Fruit fly (Drosophila melanogaster) ovary, adult (tissue): ENCODE data around the gene bai.

Source experiments
- CG17801 ChIP-seq: fragments of 200-800 bp; optimal IDR thresholded peaks from 2 replicates; lab custom pipeline; 2019; ENCODE audit warnings: missing biosample characterization, mild to moderate bottlenecking, missing genetic modification characterization, moderate library complexity; ENCODE audit not compliant: partially characterized antibody

The bai gene

DNA sequence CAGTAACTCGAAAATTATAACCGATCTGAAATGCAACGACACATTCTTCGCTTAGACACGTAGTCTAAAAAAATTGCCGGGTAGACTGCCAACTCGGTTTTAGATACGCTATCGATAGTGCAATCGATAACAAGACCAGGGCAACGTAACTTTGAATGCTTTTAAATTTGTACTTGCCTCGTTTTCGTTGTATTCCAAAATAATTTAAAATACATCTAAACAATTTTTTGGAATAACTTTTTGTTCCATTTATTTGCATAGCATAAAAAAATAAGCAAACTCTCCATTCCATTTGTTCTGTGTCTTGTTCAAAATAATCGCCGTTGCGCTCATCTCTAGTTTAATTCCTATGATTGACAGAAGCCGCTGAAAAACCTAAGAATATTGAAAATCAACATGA is 30.4 kb downstream of the bai start, which contains the start of the genes Stt3B and CG11839:
Gene Stt3B, minus strand, starts transcription at position 69 of the 400 bp plus-strand sequence.
Gene CG11839, plus strand, starts transcription at position 359 of the 400 bp plus-strand sequence.
- TF ChIP-seq CG17801 (GFP tag; lab: Kevin White, UChicago), result peak; percentile 77

DNA sequence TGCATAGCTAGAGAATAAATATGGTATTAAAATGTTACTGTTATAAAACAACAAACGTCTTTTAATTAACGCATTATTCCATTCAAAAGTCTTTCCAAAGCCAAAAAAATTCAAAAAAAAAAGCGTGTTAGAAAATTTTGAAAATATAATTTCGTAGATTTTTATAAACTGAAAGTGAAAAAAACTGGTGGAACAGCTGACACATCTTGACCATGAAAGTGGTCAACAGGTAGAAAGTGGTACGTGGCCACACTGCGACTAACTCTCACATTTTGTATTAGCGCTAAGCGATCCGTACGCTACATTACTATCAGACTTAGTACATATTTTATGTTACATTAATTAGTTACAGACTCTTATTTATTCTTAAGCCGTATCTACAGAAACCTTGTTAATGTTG is 31.7 kb downstream of the bai start, which contains the start of gene CG11836:
Gene CG11836, plus strand, starts transcription at position 256 of the 400 bp plus-strand sequence.
- no peak for TF ChIP-seq CG17801 (GFP tag; lab: Kevin White, UChicago)

DNA sequence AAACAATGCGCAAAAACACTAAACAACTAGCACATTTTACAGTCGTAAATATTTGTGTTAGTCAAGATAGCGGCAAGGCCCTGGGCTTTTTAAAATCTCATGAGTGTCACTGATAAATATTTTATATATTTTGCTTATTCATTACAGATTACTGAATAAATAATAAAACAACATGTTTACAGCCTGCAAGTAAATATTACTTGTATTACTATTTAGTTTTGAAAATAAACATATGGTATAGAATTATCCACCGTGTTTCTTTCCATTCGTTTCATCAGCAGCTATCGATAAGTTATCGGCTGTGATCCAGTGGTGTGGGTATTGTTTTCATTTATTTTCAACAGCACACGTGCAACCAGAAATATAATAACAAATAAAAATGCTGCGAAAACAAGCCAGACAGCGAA is 35.4 kb downstream of the bai start, which contains the start of the genes shams and CG11920:
Gene shams, minus strand, starts transcription at position 50 of the 407 bp plus-strand sequence.
Gene CG11920, plus strand, starts transcription at position 320 of the 407 bp plus-strand sequence.
- TF ChIP-seq CG17801 (GFP tag; lab: Kevin White, UChicago), result peak; percentile 23

DNA sequence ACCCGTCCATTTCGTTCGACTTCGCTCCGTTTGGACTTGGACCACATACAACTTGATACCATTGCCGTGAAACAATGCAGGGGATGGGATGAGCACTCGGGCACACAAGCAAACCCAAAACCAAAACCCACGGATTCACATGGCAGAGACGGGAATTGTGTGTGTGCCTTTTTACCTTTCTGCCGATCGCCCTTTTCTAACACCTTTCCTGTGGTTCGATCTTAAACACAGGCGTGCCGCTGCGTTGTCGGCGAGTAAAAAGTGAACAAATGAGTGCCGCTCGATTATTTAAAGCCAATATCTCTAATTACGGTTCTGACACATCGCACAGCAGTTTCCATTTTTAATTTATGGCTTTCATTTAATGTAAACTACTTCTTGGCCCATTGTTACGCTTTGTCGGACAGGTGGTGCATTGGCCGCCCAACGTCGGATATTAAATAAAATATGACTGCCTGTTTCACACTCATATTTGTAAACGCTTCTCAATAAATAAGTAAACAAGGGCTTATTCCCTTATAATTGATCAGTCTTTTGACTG is 38.2 kb downstream of the bai start:
- TF ChIP-seq CG17801 (GFP tag; lab: Kevin White, UChicago), result no peak

DNA sequence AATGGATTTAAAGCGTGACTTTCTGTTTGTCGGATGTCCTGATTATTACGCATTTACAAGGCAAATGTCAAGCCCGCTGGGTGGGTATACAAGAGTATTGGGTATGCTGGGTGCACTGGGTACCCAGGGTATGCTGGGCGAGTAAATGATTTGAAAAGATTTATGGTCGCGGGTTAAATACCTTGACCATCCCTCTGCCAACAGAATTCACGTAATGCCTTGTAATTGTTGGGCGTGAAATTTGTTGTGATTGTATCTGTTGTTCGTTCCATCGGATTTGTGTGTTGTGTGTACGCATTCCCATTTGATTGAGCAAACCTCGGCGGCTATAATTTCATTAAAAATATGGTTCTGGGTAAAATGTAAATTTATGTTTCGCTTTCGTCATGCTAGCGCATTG is 39.5 kb downstream of the bai start:
- no peak for TF ChIP-seq CG17801 (GFP tag; lab: Kevin White, UChicago)

DNA sequence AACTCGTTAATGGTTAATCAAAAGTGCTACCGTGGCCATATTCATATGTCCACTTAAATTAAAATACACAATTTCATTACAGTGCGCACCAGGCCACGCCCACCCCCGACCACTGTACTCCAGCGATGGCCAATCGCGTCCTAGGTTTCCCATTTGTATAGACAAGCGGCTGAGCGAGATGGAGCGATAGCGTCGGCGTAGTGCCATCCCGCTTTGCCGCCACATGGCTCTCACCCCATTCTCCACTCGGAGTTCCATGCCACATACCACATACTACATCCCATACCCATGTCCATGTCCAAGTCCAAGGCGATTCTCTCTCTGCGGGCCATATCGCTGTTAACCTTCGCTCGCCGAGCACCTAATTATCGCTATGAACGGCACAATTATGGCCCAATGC is 41.3 kb downstream of the bai start:
- TF ChIP-seq CG17801 (GFP tag; lab: Kevin White, UChicago), result no peak

DNA sequence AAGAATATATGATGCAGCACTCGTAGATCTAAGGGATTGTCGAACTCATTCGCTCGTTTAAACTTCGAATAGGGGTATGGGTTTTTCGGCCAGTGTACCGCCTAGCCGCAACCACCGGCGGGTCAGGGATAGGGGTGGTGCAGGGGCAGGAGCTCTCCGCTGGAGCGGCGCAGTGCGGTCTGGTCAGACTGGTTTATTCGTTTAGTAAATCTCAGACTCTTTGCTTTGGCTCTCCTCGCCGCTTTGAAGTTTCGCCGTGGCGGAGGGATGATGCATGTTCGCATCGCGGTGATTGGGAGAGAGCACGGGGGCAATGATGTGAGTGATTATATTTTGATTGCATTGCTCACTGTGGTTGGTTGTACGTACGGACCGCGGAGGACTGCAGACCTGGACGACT is 43.2 kb downstream of the bai start, which contains the start of gene fd96Ca:
Gene fd96Ca, plus strand, starts transcription at position 337 of the 400 bp plus-strand sequence.
- TF ChIP-seq CG17801 (GFP tag; lab: Kevin White, UChicago), result no peak
